Worm (Caenorhabditis elegans): Measurements from ENCODE around the gene ZK1320.9.

ZK1320.9 gene

ce11 chrII:9717904-9718303, 31.4 kb upstream of the ZK1320.9 start, which contains the start of gene Y53C12A.6:
Gene Y53C12A.6, minus strand, starts transcription at chrII:9718004.
- TF ChIP-seq nhr-129 (tag; optimal IDR thresholded peaks at IDR 0.05) (no peak), lsy-2 (tag; optimal IDR thresholded peaks at IDR 0.05) (no peak), R02D3.7 (tag; optimal IDR thresholded peaks at IDR 0.05) (no peak), ztf-11 (tag; optimal IDR thresholded peaks at IDR 0.05) (no peak)

DNA sequence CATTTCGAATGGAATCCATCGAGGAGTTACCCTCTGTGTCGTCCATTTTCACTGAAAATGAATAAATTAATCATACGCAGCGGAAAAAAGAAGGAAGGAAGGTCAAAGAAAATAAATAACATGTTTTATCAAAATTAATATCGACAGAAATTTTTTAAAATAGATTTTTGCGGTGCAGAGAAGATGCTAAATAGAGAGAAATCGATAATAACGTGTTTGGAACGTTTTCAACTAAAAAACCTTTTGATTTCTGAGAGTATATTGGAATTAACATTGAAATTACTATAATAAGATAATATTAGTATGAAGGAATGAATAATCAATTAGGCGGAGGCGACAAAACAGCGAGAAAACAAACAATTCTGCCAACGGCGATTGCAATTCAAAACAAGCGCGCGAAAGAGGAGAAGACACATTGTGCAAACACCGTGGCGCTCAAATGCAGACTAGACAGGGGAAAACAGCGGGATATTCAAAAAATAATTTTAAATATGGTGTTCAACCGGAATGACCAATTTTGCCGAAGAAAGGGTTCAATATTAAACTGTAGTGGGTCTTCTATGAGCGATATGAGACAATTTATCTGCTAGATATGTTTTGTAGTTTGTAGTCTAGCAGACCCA, 30.0 kb upstream of the ZK1320.9 start, which contains the start of gene wee-1.3:
Gene wee-1.3, minus strand, starts transcription at position 51 of the 623 bp plus-strand sequence.
- TF ChIP-seq nhr-12 (tag; optimal IDR thresholded peaks at IDR 0.05) (no peak), sma-9 (GFP tag; optimal IDR thresholded peaks at IDR 0.05) (peak; percentile 79), sma-9 (tag; optimal IDR thresholded peaks at IDR 0.05) (no peak), snpc-4 (tag; optimal IDR thresholded peaks at IDR 0.05) (peak; percentile 69), crh-2 (tag; optimal IDR thresholded peaks at IDR 0.05) (peak; percentile 86), alr-1 (tag; optimal IDR thresholded peaks at IDR 0.05) (no peak), ztf-4 (tag; optimal IDR thresholded peaks at IDR 0.05) (peak; percentile 36), nhr-237 (tag; optimal IDR thresholded peaks at IDR 0.05) (no peak), nhr-11 (tag; optimal IDR thresholded peaks at IDR 0.05) (peak; percentile 62), Y55F3AM.14 (GFP tag; optimal IDR thresholded peaks at IDR 0.05) (no peak), zag-1 (tag; optimal IDR thresholded peaks at IDR 0.05) (no peak), ama-1 (optimal IDR thresholded peaks at IDR 0.05) (no peak), F13H6.1 (tag; optimal IDR thresholded peaks at IDR 0.05) (peak; percentile 64), mab-5 (tag; optimal IDR thresholded peaks at IDR 0.05) (peak; percentile 61), nhr-21 (tag; optimal IDR thresholded peaks at IDR 0.05) (peak; percentile 63), lin-39 (tag; optimal IDR thresholded peaks at IDR 0.05) (no peak), sem-4 (tag; optimal IDR thresholded peaks at IDR 0.05) (peak; percentile 60), C34F6.9 (tag; optimal IDR thresholded peaks at IDR 0.05) (peak; percentile 84), lin-13 (GFP tag; optimal IDR thresholded peaks at IDR 0.05) (peak; percentile 82), nhr-77 (tag; optimal IDR thresholded peaks at IDR 0.05) (no peak), egl-27 (tag; optimal IDR thresholded peaks at IDR 0.05) (peak; percentile 48), nhr-129 (tag; optimal IDR thresholded peaks at IDR 0.05) (peak; percentile 83), aly-2 (tag; optimal IDR thresholded peaks at IDR 0.05) (no peak), R02D3.7 (tag; optimal IDR thresholded peaks at IDR 0.05) (peak; percentile 16), unc-55 (GFP tag; optimal IDR thresholded peaks at IDR 0.05) (peak; percentile 91), fos-1 (tag; optimal IDR thresholded peaks at IDR 0.05) (peak; percentile 55), blmp-1 (tag; optimal IDR thresholded peaks at IDR 0.05; ENCODE audit: insufficient read depth) (peak; percentile 43), nhr-25 (tag; optimal IDR thresholded peaks at IDR 0.05) (peak; percentile 80), mdl-1 (tag; optimal IDR thresholded peaks at IDR 0.05) (no peak), nhr-6 (tag; optimal IDR thresholded peaks at IDR 0.05) (peak; percentile 20), sma-3 (GFP tag; optimal IDR thresholded peaks at IDR 0.05) (peak; percentile 86), nhr-10 (tag; optimal IDR thresholded peaks at IDR 0.05) (no peak), lin-11 (tag; optimal IDR thresholded peaks at IDR 0.05) (peak; percentile 65), gmeb-1 (tag; optimal IDR thresholded peaks at IDR 0.05) (peak; percentile 98), skn-1 (tag; optimal IDR thresholded peaks at IDR 0.05) (no peak), lsy-2 (tag; optimal IDR thresholded peaks at IDR 0.05) (peak; percentile 80 to 94)

ce11 chrII:9713083-9713482, 26.6 kb upstream of the ZK1320.9 start:
- no peak for TF ChIP-seq blmp-1 (tag; optimal IDR thresholded peaks at IDR 0.05; ENCODE audit: insufficient read depth)
- TF ChIP-seq sma-9 (GFP tag; optimal IDR thresholded peaks at IDR 0.05) = peak; percentile 12
- TF ChIP-seq sma-9 (tag; optimal IDR thresholded peaks at IDR 0.05) = no peak
- peak; percentile 31 for TF ChIP-seq nhr-25 (tag; optimal IDR thresholded peaks at IDR 0.05)

- TF ChIP-seq C34F6.9 (tag; optimal IDR thresholded peaks at IDR 0.05) (no peak), mbf-1 (tag; optimal IDR thresholded peaks at IDR 0.05) (no peak), sma-9 (GFP tag; optimal IDR thresholded peaks at IDR 0.05) (peak; percentile 51), sma-9 (tag; optimal IDR thresholded peaks at IDR 0.05) (no peak), lin-11 (tag; optimal IDR thresholded peaks at IDR 0.05) (no peak), nhr-12 (tag; optimal IDR thresholded peaks at IDR 0.05) (no peak), ceh-16 (tag; optimal IDR thresholded peaks at IDR 0.05) (no peak), snpc-4 (tag; optimal IDR thresholded peaks at IDR 0.05) (no peak), elt-1 (tag; optimal IDR thresholded peaks at IDR 0.05) (no peak)
Measured at ce11 chrII:9708835-9709299, 22.4 kb upstream of the ZK1320.9 start, which contains the start of gene glt-5. Gene glt-5, minus strand, starts transcription at chrII:9708885.

Data from whole organism, L2 larva.